Fruit fly (Drosophila melanogaster) whole organism, wandering third instar larva: Measurements from ENCODE around the gene CG13369.

Experiments used
- Abd-B ChIP-seq: fragments of >200 bp; optimal IDR thresholded peaks from 2 replicates; lab custom pipeline; 2017; ENCODE audit warnings: missing biosample characterization, missing genetic modification characterization
- CG32264 ChIP-seq: fragments of 200-800 bp; sonication (Bioruptor generic); optimal IDR thresholded peaks from 2 replicates; lab custom pipeline; 2016; ENCODE audit warnings: missing biosample characterization, missing genetic modification characterization
- CG9705 ChIP-seq: fragments of 200-800 bp; sonication (Bioruptor generic); optimal IDR thresholded peaks from 2 replicates; lab custom pipeline; 2018; ENCODE audit warnings: missing biosample characterization, mild to moderate bottlenecking, missing genetic modification characterization
- CrebA ChIP-seq: fragments of 200-800 bp; sonication (Bioruptor generic); optimal IDR thresholded peaks from 2 replicates; lab custom pipeline; 2016; ENCODE audit warnings: missing biosample characterization, mild to moderate bottlenecking, missing genetic modification characterization, borderline replicate concordance
- Dfd ChIP-seq: fragments of >200 bp; optimal IDR thresholded peaks from 2 replicates; lab custom pipeline; 2017; ENCODE audit warnings: missing biosample characterization, missing genetic modification characterization
- Dif ChIP-seq: fragments of 200-275, 200-300 bp; sonication (Bioruptor generic); optimal IDR thresholded peaks from 2 replicates; lab custom pipeline; 2018; ENCODE audit warnings: missing biosample characterization, missing genetic modification characterization; ENCODE audit not compliant: partially characterized antibody
- GATAd ChIP-seq: sonication (Bioruptor generic); optimal IDR thresholded peaks from 2 replicates; lab custom pipeline; 2016; ENCODE audit warnings: missing biosample characterization, missing genetic modification characterization
- HLH106 ChIP-seq: fragments of 200-800 bp; optimal IDR thresholded peaks from 3 replicates; lab custom pipeline; 2019; ENCODE audit warnings: missing biosample characterization, mild to moderate bottlenecking, missing genetic modification characterization, moderate library complexity
- Hnf4 ChIP-seq: fragments of 200-800 bp; sonication (Bioruptor generic); optimal IDR thresholded peaks from 2 replicates; lab custom pipeline; 2016; ENCODE audit warnings: missing biosample characterization, mild to moderate bottlenecking, missing genetic modification characterization
- Hr78 ChIP-seq: fragments of >200 bp; optimal IDR thresholded peaks from 2 replicates; lab custom pipeline; 2017; ENCODE audit warnings: missing biosample characterization, missing genetic modification characterization
- Hr83 ChIP-seq: fragments of 200-300 bp; sonication (Bioruptor generic); optimal IDR thresholded peaks from 2 replicates; lab custom pipeline; 2016; ENCODE audit warnings: missing biosample characterization, mild to moderate bottlenecking, missing genetic modification characterization, moderate library complexity; ENCODE audit not compliant: poor library complexity, severe bottlenecking
- Jra ChIP-seq: sonication (Bioruptor generic); optimal IDR thresholded peaks from 2 replicates; lab custom pipeline; 2016; ENCODE audit warnings: missing biosample characterization, missing genetic modification characterization
- Mio ChIP-seq: sonication (Bioruptor generic); optimal IDR thresholded peaks from 2 replicates; lab custom pipeline; 2016; ENCODE audit warnings: missing biosample characterization, missing genetic modification characterization
- Myc ChIP-seq: fragments of >200 bp; optimal IDR thresholded peaks from 2 replicates; lab custom pipeline; 2017
- N ChIP-seq: fragments of >200 bp; optimal IDR thresholded peaks from 2 replicates; lab custom pipeline; 2018; ENCODE audit warnings: missing biosample characterization, missing external identifiers, missing genetic modification characterization
- OdsH ChIP-seq: fragments of 200-800 bp; sonication (Bioruptor generic); optimal IDR thresholded peaks from 2 replicates; lab custom pipeline; 2016; ENCODE audit warnings: missing biosample characterization, mild to moderate bottlenecking, missing genetic modification characterization
- Rel ChIP-seq, 2 experiments: fragments of 200-800 bp; sonication (Bioruptor generic) in 1 of 2; optimal IDR thresholded peaks; 2 replicates in 1 of 2; 3 replicates in 1 of 2; lab custom pipeline; 2016 to 2019; ENCODE audit warnings: mild to moderate bottlenecking in 2 of 2, missing biosample characterization in 2 of 2, missing genetic modification characterization in 2 of 2, moderate library complexity in 1 of 2
- Sp1 ChIP-seq: fragments of 200-800 bp; sonication (Bioruptor generic); optimal IDR thresholded peaks from 3 replicates; lab custom pipeline; 2019; ENCODE audit warnings: missing biosample characterization, mild to moderate bottlenecking, missing genetic modification characterization, moderate library complexity
- Vsx2 ChIP-seq: fragments of 200-300, 225-300 bp; sonication (Bioruptor generic); optimal IDR thresholded peaks from 2 replicates; lab custom pipeline; 2018; ENCODE audit warnings: missing biosample characterization, missing genetic modification characterization; ENCODE audit not compliant: partially characterized antibody
- br ChIP-seq: fragments of 200-800 bp; sonication (Bioruptor generic); optimal IDR thresholded peaks from 2 replicates; lab custom pipeline; 2016; ENCODE audit warnings: missing biosample characterization, missing genetic modification characterization
- brk ChIP-seq: fragments of 200-800 bp; sonication (Bioruptor generic); optimal IDR thresholded peaks from 2 replicates; lab custom pipeline; 2016; ENCODE audit warnings: missing biosample characterization, mild to moderate bottlenecking, missing genetic modification characterization
- dl ChIP-seq, 2 experiments: fragments of 175-275, 200-275 bp in 1 of 2; fragments of 200-275 bp in 1 of 2; sonication (Bioruptor generic); optimal IDR thresholded peaks; lab custom pipeline; 2018; ENCODE audit warnings: mild to moderate bottlenecking in 2 of 2, missing biosample characterization in 2 of 2, missing genetic modification characterization in 2 of 2, moderate library complexity in 2 of 2; ENCODE audit not compliant: partially characterized antibody in 2 of 2, insufficient read depth in 1 of 2
- dmrt93B ChIP-seq: fragments of 200-800 bp; sonication (Bioruptor generic); optimal IDR thresholded peaks from 2 replicates; lab custom pipeline; 2018; ENCODE audit warnings: missing biosample characterization, mild to moderate bottlenecking, missing genetic modification characterization
- dsf ChIP-seq: sonication (Bioruptor generic); optimal IDR thresholded peaks from 2 replicates; lab custom pipeline; 2016; ENCODE audit warnings: missing biosample characterization, missing genetic modification characterization, borderline replicate concordance
- ey ChIP-seq: fragments of 200-800 bp; sonication (Bioruptor generic); optimal IDR thresholded peaks from 2 replicates; lab custom pipeline; 2016; ENCODE audit warnings: missing biosample characterization, missing genetic modification characterization
- foxo ChIP-seq, 2 experiments: fragments of 200-800 bp; sonication (Bioruptor generic); optimal IDR thresholded peaks; 2 replicates in 1 of 2; 3 replicates in 1 of 2; lab custom pipeline; 2016 to 2017; ENCODE audit warnings: missing biosample characterization in 2 of 2, missing genetic modification characterization in 2 of 2
- fru ChIP-seq: fragments of 200-800 bp; sonication (Bioruptor generic); optimal IDR thresholded peaks from 3 replicates; lab custom pipeline; 2016; ENCODE audit warnings: missing biosample characterization, mild to moderate bottlenecking, missing genetic modification characterization
- h ChIP-seq: fragments of 200-800 bp; sonication (Bioruptor generic); optimal IDR thresholded peaks from 3 replicates; lab custom pipeline; 2016; ENCODE audit warnings: missing biosample characterization, mild to moderate bottlenecking, missing genetic modification characterization
- jim ChIP-seq: fragments of 175-275, 200-325 bp; sonication (Bioruptor generic); optimal IDR thresholded peaks from 2 replicates; lab custom pipeline; 2016; ENCODE audit warnings: missing biosample characterization, mild to moderate bottlenecking, missing genetic modification characterization
- lola ChIP-seq: fragments of >200 bp; optimal IDR thresholded peaks from 2 replicates; lab custom pipeline; 2017; ENCODE audit warnings: missing biosample characterization, missing genetic modification characterization
- pan ChIP-seq: fragments of >200 bp; optimal IDR thresholded peaks from 2 replicates; lab custom pipeline; 2017
- psq ChIP-seq: fragments of 200-800 bp; sonication (Bioruptor generic); optimal IDR thresholded peaks from 3 replicates; lab custom pipeline; 2017; ENCODE audit warnings: missing biosample characterization, mild to moderate bottlenecking, missing genetic modification characterization, moderate library complexity
- rgr ChIP-seq: fragments of 200-800 bp; sonication (Bioruptor generic); optimal IDR thresholded peaks from 3 replicates; lab custom pipeline; 2016; ENCODE audit warnings: missing biosample characterization, mild to moderate bottlenecking, missing genetic modification characterization
- sage ChIP-seq: fragments of 200-800 bp; sonication (Bioruptor generic); optimal IDR thresholded peaks from 2 replicates; lab custom pipeline; 2016; ENCODE audit warnings: missing biosample characterization, mild to moderate bottlenecking, missing genetic modification characterization
- sv ChIP-seq: fragments of 200-800 bp; sonication (Bioruptor generic); optimal IDR thresholded peaks from 3 replicates; lab custom pipeline; 2016; ENCODE audit warnings: missing biosample characterization, missing genetic modification characterization
- tai ChIP-seq: sonication (Bioruptor generic); optimal IDR thresholded peaks from 2 replicates; lab custom pipeline; 2016; ENCODE audit warnings: missing biosample characterization, missing genetic modification characterization
- usp ChIP-seq: fragments of >200 bp; optimal IDR thresholded peaks from 2 replicates; lab custom pipeline; 2017; ENCODE audit warnings: missing biosample characterization, missing genetic modification characterization
- woc ChIP-seq: sonication (Bioruptor generic); optimal IDR thresholded peaks from 2 replicates; lab custom pipeline; 2016; ENCODE audit warnings: missing biosample characterization, mild to moderate bottlenecking, missing genetic modification characterization

CG13369 gene

dm6 chrX:654221-654620 is 31.0 kb downstream of the CG13369 start:
- TF ChIP-seq Myc (lab: Kevin White, UChicago) (no peak), dl (GFP tag; optimal IDR thresholded peaks at IDR 0.05; lab: Kevin White, UChicago; ENCODE audit: insufficient read depth in 1 of 2, partially characterized antibody in 2 of 2) (no peak), Hr83 (GFP tag; lab: Kevin White, UChicago) (no peak), Jra (GFP tag; lab: Kevin White, UChicago) (no peak), pan (lab: Kevin White, UChicago) (no peak), tai (GFP tag; lab: Kevin White, UChicago) (no peak), rgr (GFP tag; lab: Kevin White, UChicago) (no peak), usp (GFP tag; lab: Kevin White, UChicago) (no peak), dmrt93B (GFP tag; lab: Kevin White, UChicago) (no peak), Sp1 (no peak)
- TF ChIP-seq, all 38 proteins: peak for 0

dm6 chrX:654949-655348 is 31.7 kb downstream of the CG13369 start:
- TF ChIP-seq Hr78 (GFP tag; lab: Kevin White, UChicago) (no peak), GATAd (GFP tag; lab: Kevin White, UChicago) (no peak), Hnf4 (GFP tag; lab: Kevin White, UChicago) (peak; percentile 98), Myc (lab: Kevin White, UChicago) (no peak), CG32264 (GFP tag; lab: Kevin White, UChicago) (peak; percentile 91), usp (GFP tag; lab: Kevin White, UChicago) (no peak), Mio (GFP tag; lab: Kevin White, UChicago) (peak; percentile 87), jim (GFP tag; lab: Kevin White, UChicago) (peak; percentile 11), dsf (peak; percentile 83), CG9705 (peak; percentile 96), ey (peak; percentile 98), lola (GFP tag; lab: Kevin White, UChicago) (no peak), sv (peak; percentile 95), Hr83 (GFP tag; lab: Kevin White, UChicago) (peak; percentile 94), psq (peak; percentile 93), sage (GFP tag; lab: Kevin White, UChicago) (peak; percentile 91), tai (GFP tag; lab: Kevin White, UChicago) (no peak), HLH106 (peak; percentile 97), dl (GFP tag; optimal IDR thresholded peaks at IDR 0.05; lab: Kevin White, UChicago; ENCODE audit: insufficient read depth in 1 of 2, partially characterized antibody in 2 of 2) (no peak), Vsx2 (GFP tag; lab: Kevin White, UChicago) (no peak), CrebA (no peak), Dif (GFP tag; lab: Kevin White, UChicago) (peak; percentile 20), rgr (GFP tag; lab: Kevin White, UChicago) (peak; percentile 98), woc (peak; percentile 93), pan (lab: Kevin White, UChicago) (no peak), fru (GFP tag; lab: Kevin White, UChicago) (peak; percentile 97), br (peak; percentile 97), foxo (GFP tag; optimal IDR thresholded peaks at IDR 0.05; lab: Kevin White, UChicago) (peak; percentile 82 to 98), OdsH (GFP tag; lab: Kevin White, UChicago) (peak; percentile 95), Sp1 (peak; percentile 97), dmrt93B (GFP tag; lab: Kevin White, UChicago) (peak; percentile 92), Jra (GFP tag; lab: Kevin White, UChicago) (peak; percentile 93), Dfd (no peak), h (GFP tag; lab: Kevin White, UChicago) (peak; percentile 98), brk (GFP tag; lab: Kevin White, UChicago) (no peak), N (GFP tag; lab: Kevin White, UChicago) (no peak), Abd-B (GFP tag; lab: Kevin White, UChicago) (no peak), Rel (GFP tag; optimal IDR thresholded peaks at IDR 0.05; lab: Kevin White, UChicago) (peak; percentile 95), Rel (tag; optimal IDR thresholded peaks at IDR 0.05; lab: Kevin White, UChicago) (peak; percentile 94)
